Fruit fly (Drosophila melanogaster): Measurements from ENCODE around the gene hth.

hth gene

dm6 chr3R:10655968-10656367 lies 16.6 kb upstream of the hth start (continued):
- no peak for TF ChIP-seq Dad (GFP tag; optimal IDR thresholded peaks at IDR 0.05)
- no peak for TF ChIP-seq CG7963 (GFP tag; IDR thresholded peaks at IDR 0.05; ENCODE audit: partially characterized antibody)
- peak; percentile 14 for TF ChIP-seq Xbp1 (GFP tag; optimal IDR thresholded peaks at IDR 0.05)
- no peak for TF ChIP-seq CG33557 (GFP tag; optimal IDR thresholded peaks at IDR 0.05)
- TF ChIP-seq kni (GFP tag; optimal IDR thresholded peaks at IDR 0.05) = no peak
- peak; percentile 37 for TF ChIP-seq CG2678 (tag; optimal IDR thresholded peaks at IDR 0.05)
- no peak for TF ChIP-seq sug (tag; optimal IDR thresholded peaks at IDR 0.05)
- no peak for TF ChIP-seq CG16813 (GFP tag; IDR thresholded peaks at IDR 0.05; ENCODE audit: partially characterized antibody)
- no peak for TF ChIP-seq Rx (GFP tag; IDR thresholded peaks at IDR 0.05)
- TF ChIP-seq CG9817 (tag; optimal IDR thresholded peaks at IDR 0.05) = no peak
- TF ChIP-seq Hr3 (GFP tag; optimal IDR thresholded peaks at IDR 0.05) = no peak
- 0 out of 3 replicates have a peak, but pooled peaks have one; percentile 26 for TF ChIP-seq ase (GFP tag; IDR thresholded peaks at IDR 0.05)
- no peak for TF ChIP-seq disco-r (GFP tag; optimal IDR thresholded peaks at IDR 0.05)
- TF ChIP-seq CG8089 (GFP tag; optimal IDR thresholded peaks at IDR 0.05) = no peak
- no peak for TF ChIP-seq BEAF-32 (GFP tag; optimal IDR thresholded peaks at IDR 0.05)
- TF ChIP-seq CG9932 (GFP tag; IDR thresholded peaks at IDR 0.05) = peak; percentile 41; the same call in 1 of the 2 replicates
- TF ChIP-seq CG6683 (GFP tag; optimal IDR thresholded peaks at IDR 0.05) = no peak
- TF ChIP-seq dm (GFP tag; optimal IDR thresholded peaks at IDR 0.05) = no peak
- TF ChIP-seq Ssrp (tag; optimal IDR thresholded peaks at IDR 0.05) = peak; percentile 21
- TF ChIP-seq CG10366 (GFP tag; IDR thresholded peaks at IDR 0.05) = peak; percentile 24; the same call in 1 of the 2 replicates
- no peak for TF ChIP-seq Mes4 (GFP tag; optimal IDR thresholded peaks at IDR 0.05)
- TF ChIP-seq CG11456 (GFP tag; IDR thresholded peaks at IDR 0.05) = no peak
- peak; percentile 39; the same call in 2 of the 3 replicates for TF ChIP-seq row (GFP tag; IDR thresholded peaks at IDR 0.05)
- no peak for TF ChIP-seq h (optimal IDR thresholded peaks at IDR 0.05)
- no peak for TF ChIP-seq zfh2 (GFP tag; optimal IDR thresholded peaks at IDR 0.05)
- TF ChIP-seq trem (tag; optimal IDR thresholded peaks at IDR 0.05) = no peak
- TF ChIP-seq sna (GFP tag; IDR thresholded peaks at IDR 0.05; ENCODE audit: partially characterized antibody) = no peak
- TF ChIP-seq CG33213 (GFP tag; optimal IDR thresholded peaks at IDR 0.05) = peak; percentile 4
- no peak for TF ChIP-seq Mrtf (GFP tag; IDR thresholded peaks at IDR 0.05)
- TF ChIP-seq sqz (GFP tag; optimal IDR thresholded peaks at IDR 0.05) = no peak
- no peak for TF ChIP-seq CG5953 (GFP tag; IDR thresholded peaks at IDR 0.05)
- TF ChIP-seq pb (GFP tag; optimal IDR thresholded peaks at IDR 0.05) = no peak
- TF ChIP-seq scrt (GFP tag; optimal IDR thresholded peaks at IDR 0.05) = no peak
- TF ChIP-seq CG18476 (GFP tag; optimal IDR thresholded peaks at IDR 0.05) = no peak
- no peak for TF ChIP-seq CG30020 (tag; optimal IDR thresholded peaks at IDR 0.05)
- no peak for TF ChIP-seq ato (GFP tag; IDR thresholded peaks at IDR 0.05; ENCODE audit: partially characterized antibody)
- peak; percentile 91 for TF ChIP-seq Ets65A (GFP tag)
- no peak for TF ChIP-seq zen2 (GFP tag; IDR thresholded peaks at IDR 0.05; ENCODE audit: partially characterized antibody)
- no peak for TF ChIP-seq Sin3A (optimal IDR thresholded peaks at IDR 0.05)
- no peak for TF ChIP-seq zf30C (GFP tag; optimal IDR thresholded peaks at IDR 0.05)
- no peak for TF ChIP-seq stwl (tag; optimal IDR thresholded peaks at IDR 0.05)
- no peak for TF ChIP-seq sc (optimal IDR thresholded peaks at IDR 0.05)
- TF ChIP-seq sc (GFP tag; optimal IDR thresholded peaks at IDR 0.05) = no peak
- no peak for TF ChIP-seq CG9609 (GFP tag; optimal IDR thresholded peaks at IDR 0.05)
- no peak for TF ChIP-seq NK7.1 (GFP tag; optimal IDR thresholded peaks at IDR 0.05)
- no peak for TF ChIP-seq MBD-R2 (GFP tag; IDR thresholded peaks at IDR 0.05)
- no peak; the same call in 2 of the 3 replicates for TF ChIP-seq dysf (GFP tag; IDR thresholded peaks at IDR 0.05)
- no peak for TF ChIP-seq NC2β (GFP tag; optimal IDR thresholded peaks at IDR 0.05)
- TF ChIP-seq shn (GFP tag; optimal IDR thresholded peaks at IDR 0.05) = no peak
- peak; percentile 6 for TF ChIP-seq CG7556 (GFP tag; optimal IDR thresholded peaks at IDR 0.05)
- TF ChIP-seq luna (GFP tag; optimal IDR thresholded peaks at IDR 0.05) = no peak
- no peak for TF ChIP-seq CG31388 (GFP tag; optimal IDR thresholded peaks at IDR 0.05)
- no peak for TF ChIP-seq CG5180 (GFP tag; optimal IDR thresholded peaks at IDR 0.05)

All from whole organism, embryonic.